Fruit fly (Drosophila melanogaster): ENCODE data around the gene Jasper.
A peak's percentile ranks its signal among the peaks of the same experiment; 100 is the strongest.

Jasper gene

dm6 chr3R:30092700-30093044 is 40.4 kb downstream of the Jasper start (continued):
- peak; percentile 58 for TF ChIP-seq cato (GFP tag; optimal IDR thresholded peaks at IDR 0.05; ENCODE audit: borderline replicate concordance)
- TF ChIP-seq CG18764 (GFP tag; optimal IDR thresholded peaks at IDR 0.05), result peak; percentile 65
- no peak for TF ChIP-seq Doc3 (GFP tag; IDR thresholded peaks at IDR 0.05; ENCODE audit: partially characterized antibody)
- peak; percentile 77 for TF ChIP-seq CG11093 (GFP tag; IDR thresholded peaks at IDR 0.05)
- peak; percentile 90 for TF ChIP-seq bab2 (GFP tag; optimal IDR thresholded peaks at IDR 0.05)
- peak; percentile 90 for TF ChIP-seq Xrp1 (GFP tag; IDR thresholded peaks at IDR 0.05)
- peak; percentile 73 for TF ChIP-seq CG12236 (GFP tag; optimal IDR thresholded peaks at IDR 0.05)
- TF ChIP-seq Trl (optimal IDR thresholded peaks at IDR 0.05), result no peak
- peak; percentile 86 for TF ChIP-seq Trl (GFP tag; optimal IDR thresholded peaks at IDR 0.05)
- no peak for TF ChIP-seq insv (GFP tag; optimal IDR thresholded peaks at IDR 0.05)
- TF ChIP-seq CG7372 (GFP tag; IDR thresholded peaks at IDR 0.05), result peak; percentile 79
- peak; percentile 86 for TF ChIP-seq Antp (GFP tag; optimal IDR thresholded peaks at IDR 0.05)
- TF ChIP-seq Bteb2 (GFP tag; optimal IDR thresholded peaks at IDR 0.05), result peak; percentile 77
- peak; percentile 79 for TF ChIP-seq dm (GFP tag; optimal IDR thresholded peaks at IDR 0.05)
- TF ChIP-seq CG6272 (GFP tag; IDR thresholded peaks at IDR 0.05), result peak; percentile 74
- peak; percentile 78 for TF ChIP-seq Poxn (GFP tag; IDR thresholded peaks at IDR 0.05)
- TF ChIP-seq Aef1 (GFP tag; IDR thresholded peaks at IDR 0.05), result peak; percentile 75
- peak; percentile 87 for TF ChIP-seq nau (GFP tag; optimal IDR thresholded peaks at IDR 0.05)
- TF ChIP-seq HHEX (GFP tag; optimal IDR thresholded peaks at IDR 0.05), result peak; percentile 86
- TF ChIP-seq CG17186 (GFP tag; optimal IDR thresholded peaks at IDR 0.05), result peak; percentile 28
- no peak for TF ChIP-seq Sin3A (optimal IDR thresholded peaks at IDR 0.05)
- TF ChIP-seq CG7928 (GFP tag; optimal IDR thresholded peaks at IDR 0.05), result peak; percentile 54
- TF ChIP-seq CG15011 (GFP tag; optimal IDR thresholded peaks at IDR 0.05), result peak; percentile 71
- TF ChIP-seq hkb (optimal IDR thresholded peaks at IDR 0.05), result no peak
- TF ChIP-seq hkb (GFP tag; IDR thresholded peaks at IDR 0.05), result peak; percentile 92
- TF ChIP-seq Stat92E (GFP tag; optimal IDR thresholded peaks at IDR 0.05), result no peak
- TF ChIP-seq CG2889 (GFP tag; IDR thresholded peaks at IDR 0.05), result peak; percentile 85
- peak; percentile 29 for TF ChIP-seq CG3065 (GFP tag; optimal IDR thresholded peaks at IDR 0.05)
- TF ChIP-seq CG8089 (GFP tag; optimal IDR thresholded peaks at IDR 0.05), result peak; percentile 66
- TF ChIP-seq CG16815 (GFP tag; optimal IDR thresholded peaks at IDR 0.05), result peak; percentile 59
- TF ChIP-seq Rfx (GFP tag; IDR thresholded peaks at IDR 0.05), result peak; percentile 91
- peak; percentile 46 for TF ChIP-seq CG10462 (GFP tag; optimal IDR thresholded peaks at IDR 0.05)
- TF ChIP-seq CG9215 (GFP tag; IDR thresholded peaks at IDR 0.05), result peak; percentile 85
- TF ChIP-seq Atf6 (GFP tag; IDR thresholded peaks at IDR 0.05), result peak; percentile 89
- TF ChIP-seq hbn (GFP tag; IDR thresholded peaks at IDR 0.05; ENCODE audit: partially characterized antibody), result no peak
- peak in 1 of 2 experiments; percentile 76 for TF ChIP-seq eve (GFP tag; optimal IDR thresholded peaks at IDR 0.05)
- peak; percentile 82 for TF ChIP-seq CG1603 (tag; optimal IDR thresholded peaks at IDR 0.05)
- TF ChIP-seq Bdp1 (GFP tag; optimal IDR thresholded peaks at IDR 0.05), result peak; percentile 68
- peak; percentile 81 for TF ChIP-seq CG10959 (GFP tag; IDR thresholded peaks at IDR 0.05)
- peak; percentile 37 for TF ChIP-seq ftz-f1 (GFP tag; optimal IDR thresholded peaks at IDR 0.05)
- TF ChIP-seq crol (GFP tag; IDR thresholded peaks at IDR 0.05), result no peak; the same call in 1 of the 2 replicates
- TF ChIP-seq CG9932 (GFP tag; IDR thresholded peaks at IDR 0.05), result peak; percentile 91
- peak; percentile 97 for TF ChIP-seq Ets65A (GFP tag)
- TF ChIP-seq CHES-1-like (GFP tag; optimal IDR thresholded peaks at IDR 0.05), result peak; percentile 89
- peak; percentile 83 for TF ChIP-seq tx (GFP tag; optimal IDR thresholded peaks at IDR 0.05)
- peak; percentile 77 for TF ChIP-seq CG31441 (GFP tag; IDR thresholded peaks at IDR 0.05)
- peak; percentile 86 for TF ChIP-seq ttk (GFP tag; IDR thresholded peaks at IDR 0.05)
- peak; percentile 92 for TF ChIP-seq lab (GFP tag; optimal IDR thresholded peaks at IDR 0.05)
- peak; percentile 60; the same call in 2 of the 3 replicates for TF ChIP-seq croc (GFP tag; conservative IDR thresholded peaks at IDR 0.05)
- no peak for TF ChIP-seq CG7745 (tag; optimal IDR thresholded peaks at IDR 0.05)
- TF ChIP-seq tio (GFP tag; optimal IDR thresholded peaks at IDR 0.05), result peak; percentile 80
- TF ChIP-seq CG8281 (tag; optimal IDR thresholded peaks at IDR 0.05), result peak; percentile 41
- no peak for TF ChIP-seq ato (GFP tag; IDR thresholded peaks at IDR 0.05; ENCODE audit: partially characterized antibody)
